Worm (Caenorhabditis elegans) whole organism, late embryonic: ENCODE measurements around the gene gnrr-4.

ENCODE experiments used
- C08G9.2 ChIP-seq: sonication (generic microtip); optimal IDR thresholded peaks from 2 replicates; lab custom pipeline; 2016; ENCODE audit warnings: mild to moderate bottlenecking, missing genetic modification characterization, moderate library complexity, missing compliant biosample characterization
- T23F11.4 ChIP-seq: fragments of 200-800 bp; sonication (Bioruptor generic); optimal IDR thresholded peaks from 2 replicates; lab custom pipeline; 2018; ENCODE audit warnings: mild to moderate bottlenecking, missing genetic modification characterization, missing compliant biosample characterization
- Y22D7AL.16 ChIP-seq: sonication (generic microtip); optimal IDR thresholded peaks from 2 replicates; lab custom pipeline; 2016; ENCODE audit warnings: missing genetic modification characterization, missing compliant biosample characterization
- ahr-1 ChIP-seq: sonication (generic microtip); optimal IDR thresholded peaks from 2 replicates; lab custom pipeline; 2016; ENCODE audit warnings: missing genetic modification characterization, missing compliant biosample characterization
- ceh-14 ChIP-seq: sonication (generic microtip); optimal IDR thresholded peaks from 2 replicates; lab custom pipeline; 2016; ENCODE audit warnings: missing genotype, missing genetic modification characterization, missing compliant biosample characterization
- ceh-19 ChIP-seq: fragments of 200-800 bp; sonication (Bioruptor generic); optimal IDR thresholded peaks from 2 replicates; lab custom pipeline; 2018; ENCODE audit warnings: mild to moderate bottlenecking, missing genetic modification characterization, missing compliant biosample characterization
- ceh-2 ChIP-seq: sonication (generic microtip); optimal IDR thresholded peaks from 2 replicates; lab custom pipeline; 2016; ENCODE audit warnings: missing genotype, missing genetic modification characterization, missing compliant biosample characterization
- ceh-22 ChIP-seq: sonication (generic microtip); optimal IDR thresholded peaks from 2 replicates; lab custom pipeline; 2017; ENCODE audit warnings: missing biosample characterization, missing genetic modification characterization
- ceh-24 ChIP-seq: sonication (generic microtip); optimal IDR thresholded peaks from 2 replicates; lab custom pipeline; 2016; ENCODE audit warnings: mild to moderate bottlenecking, missing genetic modification characterization, missing compliant biosample characterization
- ceh-30 ChIP-seq: fragments of 150-350 bp; optimal IDR thresholded peaks from 2 replicates; lab custom pipeline; 2014; ENCODE audit warnings: missing biosample characterization, missing genetic modification characterization
- ceh-31 ChIP-seq: sonication (generic microtip); optimal IDR thresholded peaks from 2 replicates; lab custom pipeline; 2016; ENCODE audit warnings: missing genetic modification characterization, missing compliant biosample characterization
- ceh-34 ChIP-seq: sonication (generic microtip); optimal IDR thresholded peaks from 2 replicates; lab custom pipeline; 2016; ENCODE audit warnings: mild to moderate bottlenecking, missing genetic modification characterization, missing compliant biosample characterization
- ceh-45 ChIP-seq: fragments of 200-800 bp; sonication (Bioruptor generic); IDR thresholded peaks from 2 replicates; pipeline ENCODE4 v1.3.6; 2022; ENCODE audit warnings: missing genetic modification reagents, missing genetic modification characterization, missing compliant biosample characterization
- ceh-6 ChIP-seq: fragments of 200-800 bp; sonication (Bioruptor generic); optimal IDR thresholded peaks from 2 replicates; lab custom pipeline; 2018; ENCODE audit warnings: mild to moderate bottlenecking, missing genetic modification characterization, missing compliant biosample characterization
- ceh-9 ChIP-seq: sonication (generic microtip); optimal IDR thresholded peaks from 2 replicates; lab custom pipeline; 2016; ENCODE audit warnings: mild to moderate bottlenecking, missing genetic modification characterization, inconsistent platforms, missing compliant biosample characterization
- che-1 ChIP-seq: sonication (generic microtip); optimal IDR thresholded peaks from 2 replicates; lab custom pipeline; 2016; ENCODE audit warnings: mild to moderate bottlenecking, missing genetic modification characterization, missing compliant biosample characterization
- dmd-4 ChIP-seq: sonication (generic microtip); optimal IDR thresholded peaks from 2 replicates; lab custom pipeline; 2016; ENCODE audit warnings: borderline replicate concordance, missing genetic modification characterization, missing compliant biosample characterization
- dve-1 ChIP-seq: sonication (generic microtip); optimal IDR thresholded peaks from 2 replicates; lab custom pipeline; 2017; ENCODE audit warnings: antibody characterized with exemption, mild to moderate bottlenecking, missing genetic modification characterization, missing compliant biosample characterization
- elt-2 ChIP-seq: sonication (generic microtip); optimal IDR thresholded peaks from 2 replicates; lab custom pipeline; 2016; ENCODE audit warnings: missing genetic modification reagents, missing genetic modification characterization, missing compliant biosample characterization
- ets-4 ChIP-seq: sonication (generic microtip); optimal IDR thresholded peaks from 2 replicates; lab custom pipeline; 2016; ENCODE audit warnings: missing genetic modification characterization, missing compliant biosample characterization
- eyg-1 ChIP-seq: sonication (generic microtip); optimal IDR thresholded peaks from 2 replicates; lab custom pipeline; 2016; ENCODE audit warnings: missing genotype, missing genetic modification characterization, missing compliant biosample characterization
- fkh-10 ChIP-seq: fragments of 150-350 bp; optimal IDR thresholded peaks from 2 replicates; lab custom pipeline; 2014; ENCODE audit warnings: missing biosample characterization, missing genetic modification reagents, missing genetic modification characterization
- fkh-6 ChIP-seq: sonication (generic microtip); optimal IDR thresholded peaks from 2 replicates; lab custom pipeline; 2016; ENCODE audit warnings: missing genetic modification characterization, missing compliant biosample characterization
- hlh-30 ChIP-seq: sonication (generic microtip); optimal IDR thresholded peaks from 2 replicates; lab custom pipeline; 2017; ENCODE audit warnings: antibody characterized with exemption, missing genetic modification characterization, missing compliant biosample characterization; ENCODE audit not compliant: insufficient read depth
- hlh-6 ChIP-seq: sonication (generic microtip); optimal IDR thresholded peaks from 2 replicates; lab custom pipeline; 2016; ENCODE audit warnings: missing genotype, missing genetic modification characterization, missing compliant biosample characterization
- hlh-8 ChIP-seq: sonication (generic microtip); optimal IDR thresholded peaks from 2 replicates; lab custom pipeline; 2016; ENCODE audit warnings: missing genotype, missing genetic modification characterization, missing compliant biosample characterization
- lim-6 ChIP-seq: sonication (generic microtip); optimal IDR thresholded peaks from 2 replicates; lab custom pipeline; 2016; ENCODE audit warnings: missing genetic modification characterization, missing compliant biosample characterization
- madf-2 ChIP-seq: sonication (generic microtip); optimal IDR thresholded peaks from 2 replicates; lab custom pipeline; 2017; ENCODE audit warnings: missing genetic modification characterization, missing compliant biosample characterization
- mec-3 ChIP-seq: sonication (generic microtip); optimal IDR thresholded peaks from 2 replicates; lab custom pipeline; 2016; ENCODE audit warnings: borderline replicate concordance, missing genetic modification characterization, missing compliant biosample characterization
- nfya-1 ChIP-seq: sonication (generic microtip); optimal IDR thresholded peaks from 2 replicates; lab custom pipeline; 2017; ENCODE audit warnings: missing genetic modification characterization, mild to moderate bottlenecking, missing compliant biosample characterization, antibody characterized with exemption, moderate library complexity
- nhr-11 ChIP-seq: fragments of 150-350 bp; optimal IDR thresholded peaks from 2 replicates; lab custom pipeline; 2014; ENCODE audit warnings: missing biosample characterization, missing genetic modification characterization
- nhr-232 ChIP-seq: sonication (generic microtip); optimal IDR thresholded peaks from 2 replicates; lab custom pipeline; 2016; ENCODE audit warnings: missing genetic modification characterization, missing compliant biosample characterization
- npax-4 ChIP-seq: sonication (generic microtip); optimal IDR thresholded peaks from 2 replicates; lab custom pipeline; 2016; ENCODE audit warnings: missing genetic modification characterization, missing compliant biosample characterization
- odd-2 ChIP-seq: sonication (generic microtip); optimal IDR thresholded peaks from 2 replicates; lab custom pipeline; 2017; ENCODE audit warnings: antibody characterized with exemption, mild to moderate bottlenecking, missing genetic modification characterization, missing compliant biosample characterization
- pag-3 ChIP-seq: sonication (generic microtip); optimal IDR thresholded peaks from 2 replicates; lab custom pipeline; 2016; ENCODE audit warnings: missing compliant biosample characterization, missing genetic modification characterization, borderline replicate concordance
- pat-9 ChIP-seq: fragments of 200-800 bp; sonication (Bioruptor generic); optimal IDR thresholded peaks from 2 replicates; lab custom pipeline; 2018; ENCODE audit warnings: mild to moderate bottlenecking, missing genetic modification characterization, moderate library complexity, missing compliant biosample characterization
- pax-1 ChIP-seq: fragments of 150-350 bp; optimal IDR thresholded peaks from 2 replicates; lab custom pipeline; 2014; ENCODE audit warnings: missing biosample characterization, missing genetic modification characterization
- pha-2 ChIP-seq: sonication (generic microtip); optimal IDR thresholded peaks from 2 replicates; lab custom pipeline; 2017; ENCODE audit warnings: mild to moderate bottlenecking, missing genetic modification characterization, missing compliant biosample characterization
- pha-4 ChIP-seq: fragments of 150-350 bp; optimal IDR thresholded peaks from 2 replicates; lab custom pipeline; 2018; ENCODE audit warnings: missing biosample characterization, missing genetic modification reagents, missing genetic modification characterization
- pros-1 ChIP-seq: fragments of 150-350 bp; optimal IDR thresholded peaks from 2 replicates; lab custom pipeline; 2014; ENCODE audit warnings: missing biosample characterization, missing genetic modification reagents, missing genetic modification characterization
- ref-2 ChIP-seq: sonication (generic microtip); optimal IDR thresholded peaks from 2 replicates; lab custom pipeline; 2016; ENCODE audit warnings: missing genetic modification characterization, missing compliant biosample characterization
- rnt-1 ChIP-seq: sonication (generic microtip); optimal IDR thresholded peaks from 2 replicates; lab custom pipeline; 2016; ENCODE audit warnings: missing genetic modification characterization, missing compliant biosample characterization
- sdc-2 ChIP-seq: sonication (generic microtip); optimal IDR thresholded peaks from 2 replicates; lab custom pipeline; 2016; ENCODE audit warnings: missing genotype, missing genetic modification characterization, missing compliant biosample characterization
- sox-2 ChIP-seq: fragments of 200-800 bp; sonication (Bioruptor generic); IDR thresholded peaks from 2 replicates; pipeline ENCODE4 v1.3.6; 2022; ENCODE audit warnings: missing genetic modification reagents, missing genetic modification characterization, missing compliant biosample characterization
- sox-4 ChIP-seq: sonication (generic microtip); optimal IDR thresholded peaks from 2 replicates; lab custom pipeline; 2017; ENCODE audit warnings: mild to moderate bottlenecking, missing genetic modification characterization, inconsistent platforms, missing compliant biosample characterization
- syd-9 ChIP-seq: sonication (generic microtip); optimal IDR thresholded peaks from 2 replicates; lab custom pipeline; 2016; ENCODE audit warnings: mild to moderate bottlenecking, missing genetic modification characterization, moderate library complexity, missing compliant biosample characterization
- tbx-2 ChIP-seq: sonication (generic microtip); optimal IDR thresholded peaks from 2 replicates; lab custom pipeline; 2016; ENCODE audit warnings: missing genetic modification characterization, missing compliant biosample characterization
- tbx-7 ChIP-seq: sonication (generic microtip); optimal IDR thresholded peaks from 2 replicates; lab custom pipeline; 2016; ENCODE audit warnings: missing genotype, missing genetic modification characterization, missing compliant biosample characterization
- ttx-3 ChIP-seq: sonication (generic microtip); optimal IDR thresholded peaks from 2 replicates; lab custom pipeline; 2016; ENCODE audit warnings: missing genetic modification reagents, missing genetic modification characterization, missing compliant biosample characterization
- unc-42 ChIP-seq: sonication (generic microtip); optimal IDR thresholded peaks from 2 replicates; lab custom pipeline; 2016; ENCODE audit warnings: missing genotype, missing genetic modification characterization, missing compliant biosample characterization
- unc-55 ChIP-seq: sonication (generic microtip); optimal IDR thresholded peaks from 2 replicates; lab custom pipeline; 2017; ENCODE audit warnings: missing biosample characterization, missing genetic modification reagents, missing genetic modification characterization
- ztf-16 ChIP-seq: sonication (generic microtip); optimal IDR thresholded peaks from 2 replicates; lab custom pipeline; 2017; ENCODE audit warnings: missing genetic modification characterization, missing compliant biosample characterization

The gnrr-4 gene

ce11 chrX:5770648-5771047 is 27.5 kb upstream of the gnrr-4 start, which contains the start of gene C54H2.4 (continued):
- TF ChIP-seq hlh-8 (tag; lab: Kevin White, UChicago) (no peak), unc-55 (GFP tag; lab: Kevin White, UChicago) (no peak), fkh-6 (no peak)
- TF ChIP-seq, all 69 proteins: peak for 0

- no peak for TF ChIP-seq ceh-2 (tag; lab: Kevin White, UChicago)
- no peak for TF ChIP-seq ceh-45 (GFP tag; lab: Robert Waterston, UW)
- TF ChIP-seq pax-1 = no peak
- TF ChIP-seq che-1 (tag; lab: Kevin White, UChicago) = no peak
- peak; percentile 43 for TF ChIP-seq sdc-2 (tag; lab: Kevin White, UChicago)
- no peak for TF ChIP-seq npax-4 (tag; lab: Kevin White, UChicago)
- no peak for TF ChIP-seq ztf-16 (tag; lab: Kevin White, UChicago)
- TF ChIP-seq pat-9 (tag; lab: Kevin White, UChicago) = no peak
- peak; percentile 42 for TF ChIP-seq tbx-2 (tag; lab: Kevin White, UChicago)
- TF ChIP-seq odd-2 (tag; lab: Kevin White, UChicago) = no peak
- no peak for TF ChIP-seq ets-4 (tag; lab: Kevin White, UChicago)
- no peak for TF ChIP-seq dmd-4 (tag; lab: Kevin White, UChicago)
- no peak for TF ChIP-seq ceh-24 (tag; lab: Kevin White, UChicago)
- TF ChIP-seq ceh-19 (GFP tag; lab: Kevin White, UChicago) = no peak
- no peak for TF ChIP-seq ceh-14 (tag; lab: Kevin White, UChicago)
- no peak for TF ChIP-seq ttx-3 (tag; lab: Kevin White, UChicago)
- TF ChIP-seq ceh-31 (tag; lab: Kevin White, UChicago) = peak; percentile 42
- TF ChIP-seq elt-2 (tag; lab: Kevin White, UChicago) = no peak
- no peak for TF ChIP-seq T23F11.4 (GFP tag; lab: Kevin White, UChicago)
- TF ChIP-seq pros-1 = no peak
- TF ChIP-seq pha-2 (tag; lab: Kevin White, UChicago) = no peak
- no peak for TF ChIP-seq pag-3
- TF ChIP-seq syd-9 (tag; lab: Kevin White, UChicago) = no peak
- TF ChIP-seq C08G9.2 = no peak
- TF ChIP-seq ceh-9 (tag; lab: Kevin White, UChicago) = no peak
- TF ChIP-seq fkh-10 (GFP tag; lab: Kevin White, UChicago) = no peak
- no peak for TF ChIP-seq fkh-6
- no peak for TF ChIP-seq nhr-232 (tag; lab: Kevin White, UChicago)
- TF ChIP-seq sox-2 (GFP tag; lab: Robert Waterston, UW) = no peak
- TF ChIP-seq ref-2 = peak; percentile 68
- TF ChIP-seq tbx-7 = no peak
- TF ChIP-seq ahr-1 (tag; lab: Kevin White, UChicago) = no peak
- no peak for TF ChIP-seq ceh-34 (tag; lab: Kevin White, UChicago)
- no peak for TF ChIP-seq hlh-30 (tag; lab: Kevin White, UChicago)
- no peak for TF ChIP-seq ceh-30 (tag; lab: Kevin White, UChicago)
- no peak for TF ChIP-seq dve-1 (tag; lab: Kevin White, UChicago)
- no peak for TF ChIP-seq ceh-6 (GFP tag; lab: Kevin White, UChicago)
- TF ChIP-seq madf-2 (tag; lab: Kevin White, UChicago) = no peak
- TF ChIP-seq ceh-22 (tag; lab: Kevin White, UChicago) = no peak
- TF ChIP-seq lim-6 (tag; lab: Kevin White, UChicago) = no peak
- TF ChIP-seq rnt-1 (tag; lab: Kevin White, UChicago) = no peak
- TF ChIP-seq pha-4 (tag; lab: Kevin White, UChicago) = no peak
- peak; percentile 10 for TF ChIP-seq sox-4 (tag; lab: Kevin White, UChicago)
- no peak for TF ChIP-seq eyg-1 (tag; lab: Kevin White, UChicago)
- no peak for TF ChIP-seq mec-3 (tag; lab: Kevin White, UChicago)
- TF ChIP-seq nfya-1 (tag; lab: Kevin White, UChicago) = peak; percentile 44
- TF ChIP-seq Y22D7AL.16 = no peak
- TF ChIP-seq unc-42 = peak; percentile 23
- TF ChIP-seq hlh-6 (tag; lab: Kevin White, UChicago) = peak; percentile 29
- TF ChIP-seq nhr-11 (tag; lab: Kevin White, UChicago) = no peak
Observed at ce11 chrX:5764739-5765138, 21.6 kb upstream of the gnrr-4 start.
